Fruit fly (Drosophila melanogaster) whole organism: ENCODE results near the gene lwr.

Experiments
- pan ChIP-seq: fragments of >200 bp; optimal IDR thresholded peaks from 2 replicates; lab custom pipeline; 2017
- usp ChIP-seq: fragments of >200 bp; optimal IDR thresholded peaks from 2 replicates; lab custom pipeline; 2017; ENCODE audit warnings: missing biosample characterization, missing genetic modification characterization, mixed read lengths

DNA sequence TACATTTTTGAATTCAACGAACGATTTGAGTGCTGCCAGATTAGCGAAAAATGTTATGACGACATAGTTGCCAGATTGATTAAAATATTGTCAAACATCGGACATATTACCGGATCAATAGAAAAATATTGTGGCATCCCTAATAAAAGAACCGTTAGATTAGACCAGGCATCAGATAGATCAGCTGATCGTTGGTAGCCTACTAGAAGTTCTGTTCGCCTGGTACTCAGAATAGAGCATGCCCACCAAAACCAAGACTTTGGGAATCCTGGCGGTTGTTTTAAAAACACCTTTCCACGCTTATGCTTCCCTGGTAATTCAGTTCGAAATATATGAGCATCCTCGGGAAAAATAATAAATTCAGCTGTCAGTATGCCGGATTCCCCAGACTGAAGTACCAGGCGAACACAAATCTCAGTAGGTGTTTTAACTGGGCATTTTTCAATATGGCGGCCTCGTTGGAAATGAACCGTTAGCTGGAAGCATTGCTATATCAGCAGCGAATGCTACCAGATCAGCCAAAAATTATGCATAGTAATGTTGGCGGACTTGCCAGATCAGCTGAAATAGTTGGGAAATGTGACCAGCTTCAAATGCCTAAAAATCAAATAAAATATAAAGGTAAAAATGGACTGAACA lies 1.7 kb downstream of the lwr start:
- TF ChIP-seq pan (lab: Kevin White, UChicago) (no peak), usp (no peak)
